Worm (Caenorhabditis elegans) whole organism, L2 larva: Measurements from ENCODE around the gene T28D6.5.
A peak's percentile ranks its signal among the peaks of the same experiment; 100 is the strongest.

ENCODE experiments used
- C34F6.9 ChIP-seq: fragments of 150-350 bp; optimal IDR thresholded peaks from 2 replicates; lab custom pipeline; 2014; ENCODE audit warnings: missing biosample characterization, missing genetic modification characterization
- F13H6.1 ChIP-seq: sonication (generic microtip); optimal IDR thresholded peaks from 2 replicates; lab custom pipeline; 2016; ENCODE audit warnings: missing genetic modification characterization, missing compliant biosample characterization
- R02D3.7 ChIP-seq: fragments of 150-350 bp; optimal IDR thresholded peaks from 2 replicates; lab custom pipeline; 2014; ENCODE audit warnings: missing biosample characterization, missing genetic modification characterization
- Y55F3AM.14 ChIP-seq: fragments of 200-800 bp; sonication (Bioruptor generic); optimal IDR thresholded peaks from 2 replicates; lab custom pipeline; 2018; ENCODE audit warnings: mild to moderate bottlenecking, missing genetic modification characterization, missing compliant biosample characterization
- ZK546.5 ChIP-seq: sonication (generic microtip); optimal IDR thresholded peaks from 2 replicates; lab custom pipeline; 2017; ENCODE audit warnings: missing biosample characterization, missing genetic modification characterization
- alr-1 ChIP-seq: fragments of 150-350 bp; optimal IDR thresholded peaks from 2 replicates; lab custom pipeline; 2014; ENCODE audit warnings: missing biosample characterization, missing genetic modification characterization
- aly-2 ChIP-seq: fragments of 150-350 bp; optimal IDR thresholded peaks from 2 replicates; lab custom pipeline; 2014; ENCODE audit warnings: missing biosample characterization, missing genetic modification characterization
- ama-1 ChIP-seq: fragments of 150-350 bp; optimal IDR thresholded peaks from 2 replicates; lab custom pipeline; 2018; ENCODE audit warnings: inconsistent platforms
- blmp-1 ChIP-seq: sonication (generic microtip); optimal IDR thresholded peaks from 2 replicates; lab custom pipeline; 2017; ENCODE audit warnings: missing genetic modification characterization, mild to moderate bottlenecking, missing compliant biosample characterization, antibody characterized with exemption, moderate library complexity; ENCODE audit not compliant: insufficient read depth
- ceh-16 ChIP-seq: fragments of 150-350 bp; optimal IDR thresholded peaks from 2 replicates; lab custom pipeline; 2014; ENCODE audit warnings: missing biosample characterization, missing genetic modification characterization
- ceh-82 ChIP-seq: fragments of 150-350 bp; optimal IDR thresholded peaks from 2 replicates; lab custom pipeline; 2014; ENCODE audit warnings: missing biosample characterization, missing genetic modification characterization
- crh-2 ChIP-seq: sonication (generic microtip); optimal IDR thresholded peaks from 2 replicates; lab custom pipeline; 2017; ENCODE audit warnings: missing biosample characterization, missing genetic modification characterization
- dmd-4 ChIP-seq: sonication (generic microtip); optimal IDR thresholded peaks from 2 replicates; lab custom pipeline; 2017; ENCODE audit warnings: missing biosample characterization, missing genetic modification characterization
- egl-27 ChIP-seq: sonication (generic microtip); optimal IDR thresholded peaks from 3 replicates; lab custom pipeline; 2017; ENCODE audit warnings: missing biosample characterization, missing genetic modification reagents, missing genetic modification characterization
- elt-1 ChIP-seq: fragments of 150-350 bp; optimal IDR thresholded peaks from 2 replicates; lab custom pipeline; 2014; ENCODE audit warnings: missing biosample characterization, missing genetic modification characterization
- elt-3 ChIP-seq: sonication (generic microtip); optimal IDR thresholded peaks from 2 replicates; lab custom pipeline; 2017; ENCODE audit warnings: missing biosample characterization, missing genetic modification characterization
- fos-1 ChIP-seq: fragments of 150-350 bp; optimal IDR thresholded peaks from 2 replicates; lab custom pipeline; 2014; ENCODE audit warnings: missing biosample characterization, missing genetic modification characterization
- gmeb-1 ChIP-seq: fragments of 150-350 bp; optimal IDR thresholded peaks from 2 replicates; lab custom pipeline; 2014; ENCODE audit warnings: missing biosample characterization, missing genetic modification characterization
- lin-11 ChIP-seq: fragments of 150-350 bp; sonication (generic microtip); optimal IDR thresholded peaks from 2 replicates; lab custom pipeline; 2014; ENCODE audit warnings: missing biosample characterization, missing genetic modification characterization, inconsistent platforms, mixed read lengths
- lin-13 ChIP-seq: fragments of 150-350 bp; optimal IDR thresholded peaks from 2 replicates; lab custom pipeline; 2014; ENCODE audit warnings: missing biosample characterization, missing genetic modification reagents, missing genetic modification characterization
- lin-39 ChIP-seq: fragments of 150-350 bp; optimal IDR thresholded peaks from 2 replicates; lab custom pipeline; 2014; ENCODE audit warnings: missing biosample characterization, missing genetic modification reagents, missing genetic modification characterization
- lsy-2 ChIP-seq, 2 experiments: fragments of 150-350 bp in 1 of 2; sonication (generic microtip) in 1 of 2; optimal IDR thresholded peaks; 2 replicates each; lab custom pipeline; 2014 to 2017; ENCODE audit warnings: missing biosample characterization in 2 of 2, missing genetic modification characterization in 2 of 2
- mab-5 ChIP-seq: fragments of 150-350 bp; optimal IDR thresholded peaks from 2 replicates; lab custom pipeline; 2014; ENCODE audit warnings: missing biosample characterization, missing genetic modification characterization
- mbf-1 ChIP-seq: sonication (generic microtip); optimal IDR thresholded peaks from 2 replicates; lab custom pipeline; 2017; ENCODE audit warnings: missing biosample characterization, missing genetic modification characterization
- mdl-1 ChIP-seq, 2 experiments: fragments of 150-350 bp in 1 of 2; sonication (generic microtip) in 1 of 2; optimal IDR thresholded peaks; 2 replicates each; lab custom pipeline; 2017; ENCODE audit warnings: missing biosample characterization in 2 of 2, missing genetic modification characterization in 2 of 2
- nhr-10 ChIP-seq: sonication (generic microtip); optimal IDR thresholded peaks from 2 replicates; lab custom pipeline; 2017; ENCODE audit warnings: missing biosample characterization, missing genetic modification characterization
- nhr-11 ChIP-seq: fragments of 150-350 bp; optimal IDR thresholded peaks from 2 replicates; lab custom pipeline; 2014; ENCODE audit warnings: missing biosample characterization, missing genetic modification characterization
- nhr-12 ChIP-seq: fragments of 150-350 bp; optimal IDR thresholded peaks from 2 replicates; lab custom pipeline; 2014; ENCODE audit warnings: missing biosample characterization, missing genetic modification characterization
- nhr-129 ChIP-seq: fragments of 150-350 bp; optimal IDR thresholded peaks from 2 replicates; lab custom pipeline; 2014; ENCODE audit warnings: missing biosample characterization, missing genetic modification characterization
- nhr-21 ChIP-seq: fragments of 150-350 bp; optimal IDR thresholded peaks from 2 replicates; lab custom pipeline; 2014; ENCODE audit warnings: missing biosample characterization, missing genetic modification characterization
- nhr-23 ChIP-seq: fragments of 150-350 bp; optimal IDR thresholded peaks from 2 replicates; lab custom pipeline; 2014; ENCODE audit warnings: missing biosample characterization, missing genetic modification reagents, missing genetic modification characterization
- nhr-237 ChIP-seq: fragments of 150-350 bp; optimal IDR thresholded peaks from 2 replicates; lab custom pipeline; 2014; ENCODE audit warnings: missing biosample characterization, missing genetic modification characterization
- nhr-25 ChIP-seq: fragments of 150-350 bp; sonication (generic microtip); optimal IDR thresholded peaks from 3 replicates; lab custom pipeline; 2014; ENCODE audit warnings: missing biosample characterization, missing genetic modification characterization
- nhr-6 ChIP-seq: fragments of 150-350 bp; optimal IDR thresholded peaks from 2 replicates; lab custom pipeline; 2014; ENCODE audit warnings: missing biosample characterization, missing genetic modification characterization
- nhr-77 ChIP-seq: fragments of 150-350 bp; optimal IDR thresholded peaks from 2 replicates; lab custom pipeline; 2014; ENCODE audit warnings: missing biosample characterization, missing genetic modification characterization
- peb-1 ChIP-seq: fragments of 150-350 bp; optimal IDR thresholded peaks from 2 replicates; lab custom pipeline; 2014; ENCODE audit warnings: missing biosample characterization, missing genetic modification characterization
- sem-4 ChIP-seq: fragments of 150-350 bp; optimal IDR thresholded peaks from 2 replicates; lab custom pipeline; 2014; ENCODE audit warnings: missing biosample characterization, missing genetic modification reagents, missing genetic modification characterization
- skn-1 ChIP-seq: sonication (generic microtip); optimal IDR thresholded peaks from 2 replicates; lab custom pipeline; 2017; ENCODE audit warnings: missing biosample characterization, missing genetic modification characterization
- sma-3 ChIP-seq: sonication (generic microtip); optimal IDR thresholded peaks from 2 replicates; lab custom pipeline; 2016; ENCODE audit warnings: missing genetic modification reagents, missing genetic modification characterization, missing compliant biosample characterization
- sma-9 ChIP-seq, 2 experiments: fragments of 150-350 bp in 1 of 2; sonication (generic microtip) in 1 of 2; optimal IDR thresholded peaks; 2 replicates each; lab custom pipeline; 2014 to 2016; ENCODE audit warnings: missing genetic modification characterization in 2 of 2, mild to moderate bottlenecking in 1 of 2, missing biosample characterization in 1 of 2, missing compliant biosample characterization in 1 of 2, missing genetic modification reagents in 1 of 2, moderate library complexity in 1 of 2
- snpc-4 ChIP-seq: fragments of 150-350 bp; optimal IDR thresholded peaks from 2 replicates; lab custom pipeline; 2014; ENCODE audit warnings: missing biosample characterization, missing genetic modification characterization
- unc-39 ChIP-seq: fragments of 150-350 bp; optimal IDR thresholded peaks from 2 replicates; lab custom pipeline; 2014; ENCODE audit warnings: missing biosample characterization, missing genetic modification characterization
- unc-55 ChIP-seq: fragments of 150-350 bp; sonication (generic microtip); optimal IDR thresholded peaks from 3 replicates; lab custom pipeline; 2014; ENCODE audit warnings: missing biosample characterization, missing genetic modification reagents, missing genetic modification characterization
- unc-62 ChIP-seq: fragments of 150-350 bp; optimal IDR thresholded peaks from 2 replicates; lab custom pipeline; 2014; ENCODE audit warnings: missing biosample characterization, missing genetic modification reagents, missing genetic modification characterization
- zag-1 ChIP-seq: fragments of 150-350 bp; optimal IDR thresholded peaks from 2 replicates; lab custom pipeline; 2014; ENCODE audit warnings: missing biosample characterization, missing genetic modification characterization
- ztf-1 ChIP-seq: fragments of 200-800 bp; sonication (Bioruptor generic); conservative IDR thresholded peaks from 2 replicates; pipeline ENCODE4 v1.3.6; 2022; ENCODE audit warnings: missing genetic modification characterization, missing compliant biosample characterization
- ztf-11 ChIP-seq: sonication (generic microtip); optimal IDR thresholded peaks from 2 replicates; lab custom pipeline; 2017; ENCODE audit warnings: missing biosample characterization, missing genetic modification characterization
- ztf-4 ChIP-seq: fragments of 150-350 bp; optimal IDR thresholded peaks from 2 replicates; lab custom pipeline; 2014; ENCODE audit warnings: missing biosample characterization, missing genetic modification characterization

Gene T28D6.5

ce11 chrIII:11333032-11333732 is at the start of gene T28D6.5:
Gene T28D6.5, plus strand, starts transcription at chrIII:11333682.
- TF ChIP-seq unc-62 (GFP tag; lab: Kevin White, UChicago) (no peak), zag-1 (peak; percentile 8)

DNA sequence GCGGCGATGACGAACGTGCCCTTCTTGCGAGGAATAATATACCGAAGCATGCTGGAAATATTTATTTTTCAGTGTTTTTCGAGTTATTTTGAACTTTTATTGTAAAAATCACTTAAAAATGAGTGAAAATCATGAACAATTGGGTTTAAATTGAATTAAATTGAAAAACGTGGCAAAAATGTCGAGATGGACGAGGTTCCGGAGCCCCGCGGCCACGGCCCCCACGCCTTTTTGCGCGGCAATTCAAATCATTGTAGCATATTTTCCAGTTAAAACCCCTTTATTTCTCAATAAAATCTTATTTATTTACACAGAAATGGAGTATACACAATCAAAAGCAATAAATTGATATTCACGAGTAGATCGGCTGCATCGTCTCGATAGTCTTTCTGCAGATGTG is 47.4 kb upstream of the T28D6.5 start:
- no peak for TF ChIP-seq alr-1 (tag; lab: Kevin White, UChicago)
- no peak for TF ChIP-seq lin-11 (tag; lab: Kevin White, UChicago)
- TF ChIP-seq nhr-237 (tag; lab: Kevin White, UChicago), result no peak
- TF ChIP-seq elt-1, result no peak
- no peak for TF ChIP-seq ztf-11 (tag; lab: Kevin White, UChicago)
- no peak for TF ChIP-seq ceh-16 (tag; lab: Kevin White, UChicago)
- TF ChIP-seq gmeb-1 (tag; lab: Kevin White, UChicago), result peak; percentile 86
- TF ChIP-seq F13H6.1, result peak; percentile 32
- TF ChIP-seq nhr-12, result no peak
- no peak for TF ChIP-seq elt-3
- no peak for TF ChIP-seq mbf-1 (tag; lab: Kevin White, UChicago)
- TF ChIP-seq aly-2 (tag; lab: Kevin White, UChicago), result no peak
- no peak for TF ChIP-seq nhr-6
- no peak for TF ChIP-seq nhr-21 (tag; lab: Kevin White, UChicago)
- TF ChIP-seq crh-2 (tag; lab: Kevin White, UChicago), result peak; percentile 87
- TF ChIP-seq nhr-129, result no peak
- peak; percentile 56 for TF ChIP-seq unc-55 (GFP tag; lab: Kevin White, UChicago)
- TF ChIP-seq ceh-82 (tag; lab: Kevin White, UChicago), result no peak
- TF ChIP-seq sma-3 (GFP tag; lab: Kevin White, UChicago), result peak; percentile 41
- TF ChIP-seq ztf-4 (tag; lab: Kevin White, UChicago), result no peak
- TF ChIP-seq mab-5, result no peak
- TF ChIP-seq nhr-10 (tag; lab: Kevin White, UChicago), result no peak
- no peak for TF ChIP-seq skn-1 (tag; lab: Kevin White, UChicago)
- TF ChIP-seq snpc-4, result no peak
- no peak for TF ChIP-seq ztf-1 (GFP tag; lab: Robert Waterston, UW)
- TF ChIP-seq zag-1, result no peak
- no peak for TF ChIP-seq mdl-1 (tag; optimal IDR thresholded peaks at IDR 0.05; lab: Kevin White, UChicago)
- TF ChIP-seq nhr-23 (tag; lab: Kevin White, UChicago), result no peak
- TF ChIP-seq lin-13 (GFP tag; lab: Kevin White, UChicago), result peak; percentile 35
- TF ChIP-seq ZK546.5 (tag; lab: Kevin White, UChicago), result no peak
- TF ChIP-seq dmd-4 (tag; lab: Kevin White, UChicago), result no peak
- TF ChIP-seq Y55F3AM.14, result no peak
- TF ChIP-seq lin-39 (tag; lab: Kevin White, UChicago), result no peak
- no peak for TF ChIP-seq peb-1
- no peak for TF ChIP-seq nhr-11 (tag; lab: Kevin White, UChicago)
- TF ChIP-seq fos-1 (tag; lab: Kevin White, UChicago), result no peak
- TF ChIP-seq sma-9 (GFP tag; optimal IDR thresholded peaks at IDR 0.05; lab: Kevin White, UChicago), result no peak
- TF ChIP-seq sma-9 (tag; optimal IDR thresholded peaks at IDR 0.05; lab: Kevin White, UChicago), result no peak
- TF ChIP-seq unc-39, result no peak
- peak; percentile 44 for TF ChIP-seq C34F6.9 (tag; lab: Kevin White, UChicago)
- no peak for TF ChIP-seq nhr-77 (tag; lab: Kevin White, UChicago)
- no peak for TF ChIP-seq nhr-25
- TF ChIP-seq R02D3.7, result no peak
- TF ChIP-seq unc-62 (GFP tag; lab: Kevin White, UChicago), result no peak
- TF ChIP-seq blmp-1 (tag; lab: Kevin White, UChicago), result no peak
- TF ChIP-seq lsy-2 (tag; optimal IDR thresholded peaks at IDR 0.05; lab: Kevin White, UChicago), result peak in 1 of 2 experiments; percentile 44
- no peak for TF ChIP-seq ama-1 (lab: Kevin White, UChicago)
- no peak for TF ChIP-seq egl-27 (tag; lab: Kevin White, UChicago)
- TF ChIP-seq sem-4 (tag; lab: Kevin White, UChicago), result no peak
